Fruit fly (Drosophila melanogaster): ENCODE data around the gene CG42688.

CG42688 gene

dm6 chr2L:19139751-19140150, 42.9 kb downstream of the CG42688 start:
- TF ChIP-seq EcR (GFP tag; optimal IDR thresholded peaks at IDR 0.05) = peak; percentile 23
- TF ChIP-seq Pif1A (GFP tag; optimal IDR thresholded peaks at IDR 0.05) = no peak

dm6 chr2L:19138361-19139041, 44.1 kb downstream of the CG42688 start:
- TF ChIP-seq CG15710 (tag; optimal IDR thresholded peaks at IDR 0.05) = peak; percentile 13
- TF ChIP-seq CG17806 (tag; optimal IDR thresholded peaks at IDR 0.05) = peak; percentile 17
- peak; percentile 19 for TF ChIP-seq CG13204 (GFP tag; optimal IDR thresholded peaks at IDR 0.05)
- TF ChIP-seq CG9948 (tag; optimal IDR thresholded peaks at IDR 0.05) = peak; percentile 17
- peak; percentile 94 for TF ChIP-seq EcR (GFP tag; optimal IDR thresholded peaks at IDR 0.05)
- TF ChIP-seq Snoo (tag; optimal IDR thresholded peaks at IDR 0.05) = no peak
- no peak for TF ChIP-seq Pif1B (GFP tag; optimal IDR thresholded peaks at IDR 0.05)

dm6 chr2L:19137494-19138360, 44.9 kb downstream of the CG42688 start:
- TF ChIP-seq Snoo (tag; optimal IDR thresholded peaks at IDR 0.05) = no peak
- TF ChIP-seq EcR (GFP tag; optimal IDR thresholded peaks at IDR 0.05) = no peak
- no peak for TF ChIP-seq CG13204 (GFP tag; optimal IDR thresholded peaks at IDR 0.05)
- TF ChIP-seq CG9948 (tag; optimal IDR thresholded peaks at IDR 0.05) = no peak

dm6 chr2L:19136735-19137134, 45.9 kb downstream of the CG42688 start:
- TF ChIP-seq CG13204 (GFP tag; optimal IDR thresholded peaks at IDR 0.05) (peak; percentile 86), CG32121 (GFP tag; IDR thresholded peaks at IDR 0.05) (0 out of 2 replicates have a peak, but pooled peaks have one; percentile 18), CG4496 (GFP tag; IDR thresholded peaks at IDR 0.05) (peak; percentile 71), Snoo (tag; optimal IDR thresholded peaks at IDR 0.05) (peak; percentile 88), CG10348 (GFP tag; IDR thresholded peaks at IDR 0.05) (no peak), Pif1B (GFP tag; optimal IDR thresholded peaks at IDR 0.05) (peak; percentile 83), CG14655 (GFP tag; optimal IDR thresholded peaks at IDR 0.05) (peak; percentile 94), CG8301 (tag; optimal IDR thresholded peaks at IDR 0.05) (peak; percentile 89), rn (GFP tag; IDR thresholded peaks at IDR 0.05) (peak; percentile 14; the same call in 1 of the 2 replicates), CG9948 (tag; optimal IDR thresholded peaks at IDR 0.05) (peak; percentile 98), CG34367 (tag; optimal IDR thresholded peaks at IDR 0.05) (peak; percentile 96), Ets98B (GFP tag; IDR thresholded peaks at IDR 0.05) (peak; percentile 30; the same call in 1 of the 2 replicates), gl (tag; optimal IDR thresholded peaks at IDR 0.05) (peak; percentile 90), CG17806 (tag; optimal IDR thresholded peaks at IDR 0.05) (peak; percentile 98), EcR (GFP tag; optimal IDR thresholded peaks at IDR 0.05) (no peak), CG15710 (tag; optimal IDR thresholded peaks at IDR 0.05) (peak; percentile 95), CG8159 (tag; optimal IDR thresholded peaks at IDR 0.05) (peak; percentile 98), Pif1A (GFP tag; optimal IDR thresholded peaks at IDR 0.05) (peak; percentile 90), D1 (tag; optimal IDR thresholded peaks at IDR 0.05) (peak; percentile 94), fd96Ca (GFP tag; IDR thresholded peaks at IDR 0.05) (peak; percentile 62; the same call in 2 of the 3 replicates), CG12605 (GFP tag; IDR thresholded peaks at IDR 0.05) (peak; percentile 56)

- TF ChIP-seq Snoo (tag; optimal IDR thresholded peaks at IDR 0.05) = peak; percentile 80
- TF ChIP-seq CG34367 (tag; optimal IDR thresholded peaks at IDR 0.05) = peak; percentile 88
- peak; percentile 89 for TF ChIP-seq D1 (tag; optimal IDR thresholded peaks at IDR 0.05)
- peak; percentile 91 for TF ChIP-seq CG9948 (tag; optimal IDR thresholded peaks at IDR 0.05)
- TF ChIP-seq CG8301 (tag; optimal IDR thresholded peaks at IDR 0.05) = peak; percentile 62
- TF ChIP-seq CG32121 (GFP tag; IDR thresholded peaks at IDR 0.05) = no peak
- 0 out of 2 replicates have a peak, but pooled peaks have one; percentile 10 for TF ChIP-seq rn (GFP tag; IDR thresholded peaks at IDR 0.05)
- TF ChIP-seq fd96Ca (GFP tag; IDR thresholded peaks at IDR 0.05) = no peak
- peak; percentile 52 for TF ChIP-seq gl (tag; optimal IDR thresholded peaks at IDR 0.05)
- peak; percentile 93 for TF ChIP-seq CG8159 (tag; optimal IDR thresholded peaks at IDR 0.05)
- TF ChIP-seq EcR (GFP tag; optimal IDR thresholded peaks at IDR 0.05) = peak; percentile 92
- TF ChIP-seq CG10348 (GFP tag; IDR thresholded peaks at IDR 0.05) = no peak
- no peak for TF ChIP-seq CG12605 (GFP tag; IDR thresholded peaks at IDR 0.05)
- peak; percentile 76 for TF ChIP-seq Pif1A (GFP tag; optimal IDR thresholded peaks at IDR 0.05)
- 0 out of 3 replicates have a peak, but pooled peaks have one; percentile 47 for TF ChIP-seq CG4496 (GFP tag; IDR thresholded peaks at IDR 0.05)
- peak; percentile 78 for TF ChIP-seq CG14655 (GFP tag; optimal IDR thresholded peaks at IDR 0.05)
- TF ChIP-seq CG15710 (tag; optimal IDR thresholded peaks at IDR 0.05) = peak; percentile 81
- TF ChIP-seq Ets98B (GFP tag; IDR thresholded peaks at IDR 0.05) = no peak
- TF ChIP-seq CG17806 (tag; optimal IDR thresholded peaks at IDR 0.05) = peak; percentile 92
- TF ChIP-seq Pif1B (GFP tag; optimal IDR thresholded peaks at IDR 0.05) = peak; percentile 74
- no peak for TF ChIP-seq CG13204 (GFP tag; optimal IDR thresholded peaks at IDR 0.05)
Observed at dm6 chr2L:19135955-19136677, 46.5 kb downstream of the CG42688 start.
